Worm (Caenorhabditis elegans) whole organism, early embryonic: ENCODE results near the gene D2096.9.

Experiments used
- F13C5.2 ChIP-seq: sonication (generic microtip); optimal IDR thresholded peaks from 2 replicates; lab custom pipeline; 2017; ENCODE audit warnings: mild to moderate bottlenecking, missing genetic modification characterization, inconsistent platforms, missing compliant biosample characterization
- ama-1 ChIP-seq: fragments of 150-350 bp; optimal IDR thresholded peaks from 2 replicates; lab custom pipeline; 2014
- hmbx-1 ChIP-seq: sonication (generic microtip); optimal IDR thresholded peaks from 2 replicates; lab custom pipeline; 2016; ENCODE audit warnings: mild to moderate bottlenecking, missing genetic modification characterization, missing compliant biosample characterization
- hmg-4 ChIP-seq: fragments of 200-800 bp; sonication (Bioruptor generic); optimal IDR thresholded peaks from 2 replicates; lab custom pipeline; 2018; ENCODE audit warnings: mild to moderate bottlenecking, missing genetic modification characterization, missing compliant biosample characterization
- pes-1 ChIP-seq: fragments of 200-800 bp; sonication (Bioruptor generic); IDR thresholded peaks from 2 replicates; pipeline ENCODE4 v1.3.6; 2022; ENCODE audit warnings: missing genetic modification reagents, missing genetic modification characterization, missing compliant biosample characterization
- tbx-11 ChIP-seq: fragments of 200-800 bp; sonication (Bioruptor generic); IDR thresholded peaks from 2 replicates; pipeline ENCODE4 v1.3.6; 2022; ENCODE audit warnings: missing genetic modification characterization, missing compliant biosample characterization

ce11 chrIV:8369135-8369534, 13.5 kb downstream of the D2096.9 start, which contains the start of gene D2096.6:
- TF ChIP-seq tbx-11 (no peak), pes-1 (no peak), hmg-4 (GFP tag; lab: Kevin White, UChicago) (no peak), F13C5.2 (tag; lab: Kevin White, UChicago) (no peak), ama-1 (no peak), hmbx-1 (tag; lab: Kevin White, UChicago) (no peak)
